Worm (Caenorhabditis elegans): ENCODE results near the gene stdh-4.

DNA sequence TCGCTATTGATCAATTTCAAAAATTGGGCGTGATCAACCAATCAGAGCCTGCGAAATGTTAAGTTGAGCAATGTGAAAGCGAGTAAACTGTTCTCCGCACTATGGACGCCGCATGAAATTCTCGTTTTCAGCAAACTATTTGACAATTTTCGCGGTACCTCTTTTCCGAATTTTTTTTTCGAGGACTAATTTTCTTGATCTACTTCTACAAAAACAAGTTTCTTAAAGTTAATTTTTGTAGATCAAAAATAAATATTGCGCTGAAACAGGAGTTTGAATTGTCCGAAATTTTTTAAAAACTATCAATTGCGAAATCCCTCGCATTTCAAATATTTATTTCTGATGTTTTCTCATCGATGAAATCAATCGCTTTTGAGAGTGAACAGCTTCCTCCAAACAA is 31.4 kb upstream of the stdh-4 start:
- TF ChIP-seq ztf-11 (tag; optimal IDR thresholded peaks at IDR 0.05) (no peak), aly-2 (tag; optimal IDR thresholded peaks at IDR 0.05) (no peak)

Data from whole organism, L2 larva.